Fruit fly (Drosophila melanogaster): ENCODE data around the gene kuz.

Gene kuz

dm6 chr2L:13591393-13591792, 41.5 kb downstream of the kuz start:
- no peak for TF ChIP-seq EcR (GFP tag; optimal IDR thresholded peaks at IDR 0.05)
- TF ChIP-seq CG8478 (optimal IDR thresholded peaks at IDR 0.05): no peak
- no peak for TF ChIP-seq Dll (optimal IDR thresholded peaks at IDR 0.05)
- no peak for TF ChIP-seq psq (optimal IDR thresholded peaks at IDR 0.05)
- no peak for TF ChIP-seq usp (GFP tag; optimal IDR thresholded peaks at IDR 0.05)
- no peak for TF ChIP-seq pan (optimal IDR thresholded peaks at IDR 0.05)

dm6 chr2L:13597136-13597615, 47.2 kb downstream of the kuz start, which contains the start of gene CG9254:
Gene CG9254 (minus strand): TSS chr2L:13597186.
- TF ChIP-seq CG8478 (optimal IDR thresholded peaks at IDR 0.05): no peak
- no peak for TF ChIP-seq EcR (GFP tag; optimal IDR thresholded peaks at IDR 0.05)
- TF ChIP-seq Dll (optimal IDR thresholded peaks at IDR 0.05): no peak
- no peak for TF ChIP-seq pan (optimal IDR thresholded peaks at IDR 0.05)
- TF ChIP-seq usp (GFP tag; optimal IDR thresholded peaks at IDR 0.05): no peak
- no peak for TF ChIP-seq psq (optimal IDR thresholded peaks at IDR 0.05)

- TF ChIP-seq pan (optimal IDR thresholded peaks at IDR 0.05) (no peak), EcR (GFP tag; optimal IDR thresholded peaks at IDR 0.05) (no peak), Dll (optimal IDR thresholded peaks at IDR 0.05) (no peak), psq (optimal IDR thresholded peaks at IDR 0.05) (no peak), usp (GFP tag; optimal IDR thresholded peaks at IDR 0.05) (no peak)
Observed at dm6 chr2L:13611860-13612259, 61.9 kb downstream of the kuz start.

dm6 chr2L:13613720-13614119, 63.8 kb downstream of the kuz start:
- TF ChIP-seq usp (GFP tag; optimal IDR thresholded peaks at IDR 0.05) (no peak), Dll (optimal IDR thresholded peaks at IDR 0.05) (no peak), pan (optimal IDR thresholded peaks at IDR 0.05) (no peak), EcR (GFP tag; optimal IDR thresholded peaks at IDR 0.05) (no peak), psq (optimal IDR thresholded peaks at IDR 0.05) (no peak), CG8478 (optimal IDR thresholded peaks at IDR 0.05) (no peak)

dm6 chr2L:13615617-13616016, 65.7 kb downstream of the kuz start:
- peak; percentile 11 for TF ChIP-seq pan (optimal IDR thresholded peaks at IDR 0.05)
- TF ChIP-seq EcR (GFP tag; optimal IDR thresholded peaks at IDR 0.05): peak in 1 of 2 experiments; percentile 66
- TF ChIP-seq usp (GFP tag; optimal IDR thresholded peaks at IDR 0.05): no peak

dm6 chr2L:13629943-13630342, 80.0 kb downstream of the kuz start:
- TF ChIP-seq usp (GFP tag; optimal IDR thresholded peaks at IDR 0.05): no peak

- TF ChIP-seq pan (optimal IDR thresholded peaks at IDR 0.05) (no peak), CG8478 (optimal IDR thresholded peaks at IDR 0.05) (peak; percentile 18)
Observed at dm6 chr2L:13640502-13640949, 90.6 kb downstream of the kuz start.

- TF ChIP-seq psq (optimal IDR thresholded peaks at IDR 0.05): no peak
- no peak for TF ChIP-seq pan (optimal IDR thresholded peaks at IDR 0.05)
- no peak for TF ChIP-seq Dll (optimal IDR thresholded peaks at IDR 0.05)
- no peak for TF ChIP-seq CG8478 (optimal IDR thresholded peaks at IDR 0.05)
- TF ChIP-seq usp (GFP tag; optimal IDR thresholded peaks at IDR 0.05): no peak
- TF ChIP-seq EcR (GFP tag; optimal IDR thresholded peaks at IDR 0.05): no peak
Observed at dm6 chr2L:13641046-13641445, 91.1 kb downstream of the kuz start.

- TF ChIP-seq usp (GFP tag; optimal IDR thresholded peaks at IDR 0.05): no peak
- TF ChIP-seq CG8478 (optimal IDR thresholded peaks at IDR 0.05): no peak
- TF ChIP-seq Dll (optimal IDR thresholded peaks at IDR 0.05): no peak
- no peak for TF ChIP-seq psq (optimal IDR thresholded peaks at IDR 0.05)
- TF ChIP-seq EcR (GFP tag; optimal IDR thresholded peaks at IDR 0.05): no peak
- TF ChIP-seq pan (optimal IDR thresholded peaks at IDR 0.05): no peak
Observed at dm6 chr2L:13641887-13642826, 92.2 kb downstream of the kuz start, which contains the start of gene ics. Gene ics (minus strand): TSS chr2L:13642602.

dm6 chr2L:13665025-13665881, 115.3 kb downstream of the kuz start, which contains the start of gene CG18507:
Gene CG18507 (plus strand): TSS chr2L:13665525.
- TF ChIP-seq pan (optimal IDR thresholded peaks at IDR 0.05) (no peak), psq (optimal IDR thresholded peaks at IDR 0.05) (no peak), Dll (optimal IDR thresholded peaks at IDR 0.05) (no peak), EcR (GFP tag; optimal IDR thresholded peaks at IDR 0.05) (no peak), usp (GFP tag; optimal IDR thresholded peaks at IDR 0.05) (no peak), CG8478 (optimal IDR thresholded peaks at IDR 0.05) (no peak)

- TF ChIP-seq Dll (optimal IDR thresholded peaks at IDR 0.05): peak; percentile 52
- TF ChIP-seq CG8478 (optimal IDR thresholded peaks at IDR 0.05): no peak
- TF ChIP-seq pan (optimal IDR thresholded peaks at IDR 0.05): no peak
- no peak for TF ChIP-seq usp (GFP tag; optimal IDR thresholded peaks at IDR 0.05)
Observed at dm6 chr2L:13666017-13666667, 116.2 kb downstream of the kuz start.
